Worm (Caenorhabditis elegans): ENCODE results near the gene rcq-5.

DNA sequence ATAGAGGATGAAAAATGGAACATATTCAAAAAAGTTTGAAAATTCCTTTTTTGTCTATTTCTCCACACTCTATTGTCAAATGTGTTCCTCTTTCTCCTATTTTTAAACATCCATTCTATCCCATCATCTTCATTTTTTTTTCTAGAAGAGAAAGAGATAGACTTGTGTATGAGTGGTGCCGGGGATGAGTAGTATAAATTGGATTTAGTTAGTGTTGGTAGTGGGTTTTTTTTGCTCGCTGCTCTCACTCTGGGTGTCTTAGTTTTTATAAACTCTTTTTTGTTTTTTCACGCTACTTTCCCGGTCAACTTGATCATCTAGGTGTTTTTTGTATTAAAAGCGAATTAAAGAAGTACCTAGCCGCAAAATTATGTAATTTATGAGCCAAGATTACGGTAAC, 49.5 kb upstream of the rcq-5 start:
- TF ChIP-seq pes-1 (GFP tag; IDR thresholded peaks at IDR 0.05) (no peak), ama-1 (optimal IDR thresholded peaks at IDR 0.05) (no peak), hmg-4 (GFP tag; optimal IDR thresholded peaks at IDR 0.05) (no peak)

Data from whole organism, early embryonic.